Fruit fly (Drosophila melanogaster): ENCODE data around the gene CG4998.

CG4998 gene

DNA sequence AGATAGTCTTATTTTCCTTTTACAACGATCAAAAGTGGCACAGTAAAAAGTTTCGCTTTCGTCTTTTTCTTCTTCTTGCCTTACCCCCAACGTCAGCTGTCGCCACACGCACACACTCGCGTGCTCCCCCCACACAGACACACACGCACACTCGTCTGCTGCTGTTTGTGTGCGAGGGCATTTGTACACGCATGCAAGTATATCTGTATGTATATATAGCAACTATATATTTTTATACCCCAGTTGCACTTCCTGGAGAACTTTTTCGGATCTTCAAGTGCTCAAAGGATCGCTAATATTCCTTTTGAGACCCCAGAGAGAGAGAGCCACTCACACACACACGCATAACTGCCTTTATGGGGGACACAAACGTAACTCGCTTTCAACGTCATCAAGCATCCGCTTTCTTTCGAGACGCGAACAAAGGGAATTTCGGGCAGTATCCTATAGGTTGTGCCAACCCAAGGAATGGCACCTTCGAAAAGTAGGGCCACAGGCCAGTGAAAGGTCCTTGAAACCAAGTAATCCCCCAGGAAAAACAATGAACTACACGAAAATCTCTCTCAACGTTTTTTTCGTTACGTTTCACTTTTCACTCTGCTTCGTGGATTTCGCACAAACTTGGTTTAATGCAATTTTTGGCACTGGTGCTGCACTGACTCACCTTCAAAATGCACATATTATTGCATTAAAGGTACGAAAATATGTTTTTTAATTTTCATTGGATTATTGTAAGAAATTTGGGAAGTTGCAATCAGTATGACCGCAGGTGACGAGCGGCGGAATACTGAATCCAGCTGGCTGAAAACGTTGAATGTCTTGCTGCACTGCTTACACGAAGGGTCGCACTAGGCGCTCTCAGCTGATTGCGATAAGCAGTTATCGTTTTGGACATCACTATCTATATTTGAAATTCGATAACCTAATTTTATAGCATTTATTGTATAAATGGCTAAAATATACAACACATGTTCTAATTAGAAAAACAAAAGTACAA, 39.3 kb downstream of the CG4998 start, which contains the start of gene roq:
Gene roq (minus strand): TSS at position 799 of the 997 bp plus-strand sequence.
- TF ChIP-seq CG8478 (optimal IDR thresholded peaks at IDR 0.05) (no peak), CTCF (optimal IDR thresholded peaks at IDR 0.05) (peak; percentile 15 to 44)

DNA sequence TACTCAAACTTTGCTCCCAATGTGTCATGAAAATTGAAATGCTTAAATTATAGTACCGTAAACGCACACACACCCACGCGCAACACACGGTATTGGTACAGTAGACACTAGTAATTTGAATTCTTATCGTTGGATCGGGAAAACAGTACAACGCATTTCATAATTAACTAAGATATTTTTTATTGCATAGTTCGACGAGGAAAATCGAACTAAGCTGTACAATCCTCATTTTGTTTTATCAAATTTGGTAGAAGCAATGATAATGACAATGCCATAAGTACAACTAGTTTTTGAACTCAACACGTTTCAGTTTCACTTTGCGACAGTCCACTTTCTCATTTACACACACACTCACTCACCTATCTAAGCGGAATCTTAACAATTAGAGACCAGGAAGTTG, 42.0 kb downstream of the CG4998 start:
- TF ChIP-seq CTCF (optimal IDR thresholded peaks at IDR 0.05) (no peak), CG8478 (optimal IDR thresholded peaks at IDR 0.05) (no peak)

DNA sequence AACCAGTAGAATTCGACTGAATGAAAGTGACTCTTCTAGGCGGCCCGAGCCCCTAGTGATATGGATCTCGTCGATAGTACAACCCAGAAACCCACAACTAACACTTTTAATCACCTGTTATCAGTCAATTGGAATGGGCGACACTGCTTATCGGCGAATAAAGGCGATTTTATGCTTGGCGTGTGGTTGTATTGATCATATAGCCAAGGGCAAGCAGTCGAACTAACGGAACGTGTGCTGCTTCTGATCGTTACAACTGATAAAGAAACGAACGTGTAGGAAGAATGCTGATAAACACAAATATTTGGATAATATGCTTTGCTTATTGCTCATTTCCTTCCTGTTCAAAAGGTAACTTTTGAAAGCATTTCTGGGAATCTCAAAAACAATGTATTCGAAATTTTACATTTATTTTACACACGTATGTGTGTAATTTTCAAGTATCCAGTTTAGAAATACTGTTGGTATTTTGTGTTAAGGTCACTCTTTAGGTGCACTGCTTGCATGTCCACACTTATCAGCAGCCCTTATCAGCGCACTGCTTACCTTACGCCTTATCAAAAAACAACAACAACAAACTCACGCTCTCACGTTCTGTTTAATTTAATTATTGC, 42.5 kb downstream of the CG4998 start, which contains the start of gene Agpat4:
Gene Agpat4 (minus strand): TSS at position 387 of the 614 bp plus-strand sequence.
- TF ChIP-seq CTCF (optimal IDR thresholded peaks at IDR 0.05) (peak in 1 of 2 experiments; percentile 33), CG8478 (optimal IDR thresholded peaks at IDR 0.05) (no peak)

DNA sequence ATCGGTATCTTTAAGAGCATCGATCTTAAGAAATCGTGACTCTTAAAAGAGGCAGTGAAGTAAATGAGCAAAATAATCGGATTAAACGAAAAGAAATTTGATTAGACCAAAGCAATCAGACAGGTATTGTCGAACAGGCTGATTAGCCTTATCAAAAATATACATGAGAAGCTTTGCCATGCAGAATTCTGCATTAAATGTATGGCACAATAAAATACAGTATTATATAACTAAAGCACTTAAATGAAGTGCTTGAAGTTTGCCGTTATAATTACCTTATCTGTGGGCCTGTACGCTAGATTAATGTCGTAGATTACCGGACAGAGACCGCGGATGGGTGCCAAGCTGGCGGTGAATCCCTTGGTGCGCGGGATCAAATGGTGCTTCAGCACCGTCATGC, 44.3 kb downstream of the CG4998 start:
- TF ChIP-seq CG8478 (optimal IDR thresholded peaks at IDR 0.05) (no peak), CTCF (optimal IDR thresholded peaks at IDR 0.05) (no peak)

DNA sequence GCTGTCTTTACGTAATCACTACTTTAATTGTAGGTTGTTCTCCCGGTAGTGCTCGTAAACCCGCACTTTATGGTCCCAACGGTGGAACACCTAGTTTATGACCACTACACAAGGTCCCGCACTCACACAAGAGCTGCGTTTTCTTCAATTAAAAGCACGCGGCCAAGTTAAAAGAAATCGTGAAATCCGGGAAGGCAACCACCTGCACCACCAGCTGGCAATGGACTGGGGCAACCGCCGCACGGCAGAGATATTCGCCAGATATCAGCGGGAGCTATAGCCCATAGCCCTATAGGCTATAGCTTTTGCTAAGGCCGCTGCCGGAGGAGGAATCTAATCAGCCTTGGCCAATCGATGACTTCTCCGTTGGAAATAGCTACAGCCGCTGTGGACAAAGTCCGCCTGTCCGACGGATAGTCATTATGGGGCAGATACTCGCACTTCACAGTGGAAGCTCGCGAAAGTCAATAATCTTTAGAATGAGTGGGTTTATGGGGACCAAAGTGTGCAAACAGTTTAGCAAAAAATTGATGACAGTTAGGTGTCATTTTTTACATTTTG, 45.4 kb downstream of the CG4998 start:
- TF ChIP-seq CG8478 (optimal IDR thresholded peaks at IDR 0.05) (no peak), CTCF (optimal IDR thresholded peaks at IDR 0.05) (no peak)

DNA sequence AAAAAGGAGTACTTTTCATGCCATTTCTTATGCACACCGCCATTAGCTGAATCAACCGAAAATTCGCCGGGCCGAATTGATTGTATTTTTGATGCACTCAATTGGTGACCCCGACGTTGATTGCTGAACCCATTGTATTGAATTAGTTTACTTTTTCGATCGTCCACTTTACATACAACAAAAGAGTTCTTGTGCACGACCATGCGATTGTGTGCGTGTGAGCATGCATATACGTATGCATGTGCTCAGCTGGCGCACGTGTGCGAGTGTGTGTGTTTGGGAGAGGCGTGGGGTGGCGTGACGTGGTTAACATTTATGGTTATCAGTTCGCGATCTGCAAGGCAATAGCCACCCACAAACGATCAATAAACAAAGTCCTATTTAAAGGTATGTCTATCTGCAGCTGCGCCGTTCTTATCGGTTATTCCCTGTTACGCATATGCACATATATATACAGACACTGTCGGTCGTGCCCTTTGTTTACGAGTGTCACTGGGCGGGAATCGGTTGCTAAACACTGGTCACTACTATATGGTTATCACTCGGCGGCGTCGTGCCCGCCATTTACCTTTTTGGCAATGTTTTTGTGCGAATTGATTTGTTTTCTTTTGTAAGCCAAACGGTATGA, 46.6 kb downstream of the CG4998 start:
- TF ChIP-seq CG8478 (optimal IDR thresholded peaks at IDR 0.05) (no peak), CTCF (optimal IDR thresholded peaks at IDR 0.05) (no peak)

DNA sequence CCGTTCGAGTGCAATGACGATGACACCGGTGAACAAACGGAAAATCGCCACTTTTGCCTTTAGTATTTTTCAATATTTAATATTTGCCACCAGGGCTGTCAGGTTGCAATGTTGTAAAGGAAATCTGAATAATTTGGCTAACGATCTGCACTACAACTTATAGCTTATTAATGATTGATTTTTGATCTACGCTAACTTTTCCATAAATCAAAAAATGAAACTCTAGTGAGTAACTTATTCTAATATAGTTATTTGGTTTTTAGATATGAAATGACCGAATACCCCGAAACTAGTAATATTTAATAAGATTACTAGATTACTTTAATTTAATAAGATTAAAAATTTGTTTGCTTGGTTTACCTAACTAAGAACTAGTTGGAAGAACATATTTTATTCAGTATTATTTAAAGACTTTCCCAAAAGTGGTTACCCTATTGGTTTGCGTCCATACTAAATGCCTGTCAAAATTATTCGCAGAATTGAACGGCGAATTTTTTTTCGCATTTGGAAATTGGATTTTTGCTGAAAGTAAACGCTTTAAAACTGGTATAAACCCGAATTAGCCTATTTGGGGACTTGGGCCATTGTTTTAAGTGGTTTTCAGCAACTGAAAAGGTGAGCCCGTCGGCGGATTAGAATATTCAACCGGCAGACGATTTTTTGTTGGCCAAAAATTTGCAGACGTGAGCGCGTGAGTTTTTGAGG, 47.2 kb downstream of the CG4998 start, which contains the start of the genes Agpat3 and RAF2:
Gene Agpat3 (minus strand): TSS at position 78 of the 705 bp plus-strand sequence.
Gene RAF2 (plus strand): TSS at position 448 of the 705 bp plus-strand sequence.
- TF ChIP-seq CG8478 (optimal IDR thresholded peaks at IDR 0.05): no peak
- no peak for TF ChIP-seq CTCF (optimal IDR thresholded peaks at IDR 0.05)

DNA sequence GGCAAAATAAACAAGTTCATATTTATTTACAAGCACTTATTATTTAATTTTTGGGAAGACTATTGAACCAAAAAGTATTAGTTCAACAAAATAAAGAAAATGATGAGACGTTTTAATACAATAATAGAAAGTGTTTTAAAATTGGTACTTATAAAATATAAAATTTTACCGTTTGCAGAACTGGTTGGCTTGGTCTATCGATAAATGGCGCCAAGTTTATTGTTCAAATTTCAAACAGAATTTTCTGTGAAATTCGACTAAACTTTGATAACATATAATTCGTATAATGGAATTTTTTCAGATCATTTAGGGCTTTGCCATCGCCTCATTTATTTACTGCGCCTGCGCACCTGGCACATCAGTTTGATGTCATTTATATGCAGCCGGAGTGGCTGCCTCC, 52.0 kb downstream of the CG4998 start:
- no peak for TF ChIP-seq CG8478 (optimal IDR thresholded peaks at IDR 0.05)
- no peak for TF ChIP-seq CTCF (optimal IDR thresholded peaks at IDR 0.05)

DNA sequence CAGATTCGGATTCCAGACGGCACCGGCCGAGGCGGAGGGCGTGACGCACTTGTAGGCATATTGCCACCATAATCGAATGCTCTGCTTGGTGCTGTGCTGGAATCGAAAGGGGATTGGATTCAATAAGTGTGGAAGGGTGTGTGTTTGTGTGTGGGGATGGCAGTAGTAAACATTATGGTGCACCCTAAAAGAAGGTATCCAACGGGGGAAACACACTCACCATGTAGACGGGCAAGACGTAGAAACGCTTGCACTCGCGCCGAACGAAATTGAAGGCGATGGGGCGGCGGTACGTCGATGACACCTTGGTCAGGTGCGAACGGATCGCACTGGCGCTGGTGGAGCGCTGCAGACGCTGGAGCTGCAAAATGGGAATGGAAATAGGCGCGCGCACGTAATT, 52.5 kb downstream of the CG4998 start:
- TF ChIP-seq CTCF (optimal IDR thresholded peaks at IDR 0.05): no peak
- TF ChIP-seq CG8478 (optimal IDR thresholded peaks at IDR 0.05): no peak

DNA sequence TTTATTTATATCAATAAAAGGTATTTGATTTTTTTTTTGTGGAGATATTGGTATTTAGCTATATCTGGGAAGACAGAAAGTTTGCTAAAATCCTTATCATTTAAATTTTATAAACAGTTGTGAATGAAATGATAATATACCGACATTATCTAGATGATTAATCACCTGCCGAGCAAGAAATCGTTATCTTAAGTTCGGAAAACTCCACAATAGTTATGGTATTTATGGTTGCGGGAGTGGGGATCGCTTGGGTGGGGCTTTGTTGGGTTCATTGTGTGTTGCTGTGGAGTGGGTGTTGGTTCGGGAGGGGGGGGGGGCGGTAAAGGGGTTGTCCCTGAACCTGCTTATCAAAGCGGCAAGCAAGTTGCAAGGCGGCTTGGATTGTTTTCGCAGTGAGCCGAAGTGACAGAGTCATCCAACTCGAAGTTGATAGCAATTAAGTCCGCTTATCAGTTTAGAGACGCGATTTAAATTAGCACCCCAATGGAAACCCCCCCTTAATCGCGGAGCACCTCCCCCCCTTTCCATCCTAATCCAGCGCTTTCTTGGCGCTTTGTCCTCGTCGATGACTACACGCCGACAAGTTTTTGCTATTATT, 53.5 kb downstream of the CG4998 start:
- no peak for TF ChIP-seq CG8478 (optimal IDR thresholded peaks at IDR 0.05)
- TF ChIP-seq CTCF (optimal IDR thresholded peaks at IDR 0.05): no peak

DNA sequence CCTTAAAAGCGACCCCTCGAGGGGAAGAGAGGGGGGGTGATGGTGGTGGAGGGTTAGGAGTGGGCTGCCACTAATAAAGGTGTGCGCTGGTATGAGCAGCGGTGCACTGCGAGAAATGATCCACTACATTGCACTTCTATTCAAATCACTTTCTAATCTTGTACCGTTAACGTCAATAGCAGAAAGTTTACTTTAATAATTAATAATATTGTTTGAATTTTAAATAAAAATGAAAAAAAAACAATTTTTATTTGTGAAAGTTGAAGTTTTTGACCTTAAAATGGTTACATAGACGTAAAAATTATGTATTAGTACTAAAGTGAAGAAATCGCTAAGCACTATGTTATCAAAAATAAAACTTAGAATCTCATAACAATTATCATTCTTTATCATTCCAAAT, 54.1 kb downstream of the CG4998 start:
- no peak for TF ChIP-seq CTCF (optimal IDR thresholded peaks at IDR 0.05)
- no peak for TF ChIP-seq CG8478 (optimal IDR thresholded peaks at IDR 0.05)

DNA sequence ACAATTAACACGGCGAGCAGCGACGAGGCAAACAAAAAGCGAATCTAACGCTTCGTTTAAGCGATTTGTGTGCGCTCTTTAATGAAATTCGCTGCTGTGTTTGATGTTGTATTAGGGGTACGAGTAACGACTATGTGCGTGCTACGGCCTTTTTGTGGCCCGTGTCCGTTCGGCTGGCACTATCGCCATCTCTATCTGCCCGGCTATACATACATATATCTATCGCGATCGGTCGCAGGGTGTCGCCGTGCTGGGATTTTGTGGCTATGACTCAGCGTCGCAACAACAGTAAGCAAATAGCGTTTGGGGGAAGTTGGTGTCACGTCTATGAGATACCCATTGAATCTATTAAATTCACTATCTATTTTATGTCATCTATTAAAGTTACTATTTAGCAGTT, 54.9 kb downstream of the CG4998 start:
- TF ChIP-seq CG8478 (optimal IDR thresholded peaks at IDR 0.05): no peak
- no peak for TF ChIP-seq CTCF (optimal IDR thresholded peaks at IDR 0.05)

DNA sequence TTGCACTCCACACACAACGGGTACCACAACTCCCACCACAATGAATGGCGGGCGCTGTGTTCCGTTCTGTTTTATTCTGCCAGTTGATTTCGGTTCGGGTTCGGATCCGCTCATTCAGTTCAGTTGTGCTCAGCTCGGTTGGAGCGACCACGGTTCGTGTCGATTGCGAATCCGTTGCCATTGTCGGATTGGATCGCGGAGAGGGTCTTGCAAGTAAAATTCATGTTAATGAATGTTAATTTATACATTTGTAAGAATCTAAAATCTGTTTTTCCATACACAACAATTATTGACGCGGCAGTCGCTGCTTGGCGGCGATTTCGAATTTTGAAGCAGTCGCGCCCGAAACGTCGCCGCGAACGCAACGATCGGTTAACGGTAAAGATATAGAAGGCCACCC, 55.7 kb downstream of the CG4998 start, which contains the start of gene Gagr:
Gene Gagr (plus strand): TSS at position 81 of the 400 bp plus-strand sequence.
- TF ChIP-seq CTCF (optimal IDR thresholded peaks at IDR 0.05): no peak
- no peak for TF ChIP-seq CG8478 (optimal IDR thresholded peaks at IDR 0.05)

All from S2 (cell line).